Worm (Caenorhabditis elegans): ENCODE results near the gene dmd-3.

DNA sequence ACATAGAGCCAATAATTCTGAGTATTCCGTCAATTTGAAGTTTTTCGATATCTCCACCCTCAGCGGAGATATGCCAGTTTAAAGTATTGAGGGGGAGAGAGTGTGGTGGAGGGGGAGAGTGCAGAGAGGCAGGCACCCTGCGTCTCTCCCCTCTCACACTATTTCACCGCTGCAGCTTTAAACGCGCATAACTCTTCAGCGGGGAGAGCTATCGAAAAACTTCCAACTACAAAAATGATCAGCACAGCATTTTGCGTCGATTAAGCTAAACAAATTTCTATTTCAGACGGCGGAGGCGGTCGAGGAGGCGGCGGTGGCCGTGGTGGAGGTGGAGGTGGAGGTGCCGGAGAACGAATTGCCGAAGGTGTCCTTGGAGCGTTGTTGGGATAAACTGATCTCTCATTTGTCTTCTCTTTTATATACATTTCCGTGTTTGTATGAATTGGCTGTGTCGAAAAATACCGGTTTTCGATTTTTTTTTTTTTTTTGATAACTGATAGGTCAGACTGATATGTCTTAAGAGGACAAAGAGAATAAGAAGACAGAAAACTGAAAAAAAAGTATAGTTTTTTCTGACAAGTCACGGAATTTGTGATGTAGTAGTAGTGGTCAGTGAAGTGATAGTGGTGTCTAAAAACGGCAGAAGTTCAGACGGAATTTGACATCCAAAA lies 43.2 kb downstream of the dmd-3 start:
- no peak for TF ChIP-seq snpc-4 (tag; optimal IDR thresholded peaks at IDR 0.05)
- TF ChIP-seq ceh-82 (tag; optimal IDR thresholded peaks at IDR 0.05): no peak
- no peak for TF ChIP-seq elt-3 (tag; optimal IDR thresholded peaks at IDR 0.05)
- TF ChIP-seq ama-1 (optimal IDR thresholded peaks at IDR 0.05): peak; percentile 80
- no peak for TF ChIP-seq nhr-12 (tag; optimal IDR thresholded peaks at IDR 0.05)
- TF ChIP-seq pqm-1 (tag; optimal IDR thresholded peaks at IDR 0.05): no peak
- no peak for TF ChIP-seq unc-39 (tag; optimal IDR thresholded peaks at IDR 0.05)
- no peak for TF ChIP-seq aly-2 (tag; optimal IDR thresholded peaks at IDR 0.05)
- TF ChIP-seq pha-4 (tag; optimal IDR thresholded peaks at IDR 0.05): no peak
- no peak for TF ChIP-seq nhr-11 (tag; optimal IDR thresholded peaks at IDR 0.05)
